Fruit fly (Drosophila melanogaster): ENCODE data around the gene CG10948.

DNA sequence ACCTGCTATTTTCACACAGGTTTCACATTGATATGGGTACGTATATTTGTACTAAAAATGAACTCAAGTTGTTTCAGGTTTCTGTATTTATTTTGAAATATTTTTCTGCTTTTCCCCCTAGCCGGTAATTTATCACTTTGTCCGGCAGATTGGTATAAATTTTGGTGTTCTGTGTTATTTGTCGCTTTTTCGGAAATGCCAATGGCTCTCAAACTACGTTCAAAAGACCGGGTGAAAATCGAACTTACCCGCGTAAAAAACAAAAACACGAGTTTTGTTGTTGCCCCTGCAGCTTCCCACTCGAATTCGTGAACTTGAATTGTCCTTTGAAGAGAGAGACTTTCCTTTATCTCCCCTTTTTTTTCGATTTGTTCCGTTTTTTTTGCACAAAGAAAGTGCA, 7.4 kb downstream of the CG10948 start:
- TF ChIP-seq EcR (GFP tag; optimal IDR thresholded peaks at IDR 0.05) = no peak
- TF ChIP-seq Dll (optimal IDR thresholded peaks at IDR 0.05) = no peak
